Worm (Caenorhabditis elegans): ENCODE measurements around the gene F10B5.2.

F10B5.2 gene

DNA sequence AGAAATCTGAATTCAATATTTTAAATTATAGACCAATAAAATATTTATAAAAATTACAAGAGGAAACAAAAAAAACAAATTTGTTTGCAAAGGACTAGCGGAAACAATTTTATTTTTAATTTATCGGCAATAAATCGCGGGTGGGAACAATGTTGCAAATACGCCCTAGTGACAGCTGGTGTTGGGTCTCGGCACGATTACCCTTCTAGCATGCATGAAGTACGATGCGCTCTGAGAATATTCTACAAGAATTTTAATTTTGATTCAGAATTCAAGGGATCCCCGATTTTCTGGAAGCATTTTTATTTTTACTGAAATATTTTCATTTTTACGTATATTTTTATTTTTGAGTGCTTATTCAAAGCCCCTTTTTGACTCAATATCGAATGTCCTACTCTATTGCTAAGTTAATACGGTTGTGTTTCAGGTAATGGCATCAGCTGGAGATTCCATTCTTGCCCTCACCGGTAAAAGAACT lies 40.5 kb downstream of the F10B5.2 start, which contains the start of the genes mig-5 and cct-1 (continued):
- TF ChIP-seq F57A8.1 (GFP tag; optimal IDR thresholded peaks at IDR 0.05), result no peak
- TF ChIP-seq ztf-28 (GFP tag; IDR thresholded peaks at IDR 0.05), result 0 out of 2 replicates have a peak, but pooled peaks have one; percentile 18
- TF ChIP-seq dpl-1 (GFP tag; optimal IDR thresholded peaks at IDR 0.05), result peak; percentile 53
- TF ChIP-seq tbx-9 (tag; optimal IDR thresholded peaks at IDR 0.05; ENCODE audit: borderline replicate concordance), result no peak
- no peak for TF ChIP-seq nhr-120 (GFP tag; IDR thresholded peaks at IDR 0.05)
- TF ChIP-seq lir-1 (GFP tag; conservative IDR thresholded peaks at IDR 0.05), result peak; percentile 74
- TF ChIP-seq nhr-80 (tag; optimal IDR thresholded peaks at IDR 0.05), result peak; percentile 62
- TF ChIP-seq zim-3 (tag; optimal IDR thresholded peaks at IDR 0.05), result no peak
- peak; percentile 87 for TF ChIP-seq somi-1 (GFP tag; optimal IDR thresholded peaks at IDR 0.05)
- TF ChIP-seq snpc-4 (GFP tag; optimal IDR thresholded peaks at IDR 0.05), result peak; percentile 57
- peak; percentile 75 to 83 (median 76) for TF ChIP-seq snpc-4 (tag; optimal IDR thresholded peaks at IDR 0.05)
- peak; percentile 64; the same call in 1 of the 2 replicates for TF ChIP-seq D2030.7 (GFP tag; IDR thresholded peaks at IDR 0.05)
- no peak for TF ChIP-seq F55B11.4 (tag; optimal IDR thresholded peaks at IDR 0.05; ENCODE audit: borderline replicate concordance, insufficient read depth)
- TF ChIP-seq egl-44 (GFP tag; IDR thresholded peaks at IDR 0.05), result no peak
- peak; percentile 77 for TF ChIP-seq K12H6.12 (tag; optimal IDR thresholded peaks at IDR 0.05)
- TF ChIP-seq ama-1 (optimal IDR thresholded peaks at IDR 0.05), result no peak
- TF ChIP-seq ama-1 (GFP tag; optimal IDR thresholded peaks at IDR 0.05), result no peak
- TF ChIP-seq akir-1 (GFP tag; optimal IDR thresholded peaks at IDR 0.05), result no peak
- TF ChIP-seq xnd-1 (tag; optimal IDR thresholded peaks at IDR 0.05), result peak; percentile 16
- no peak for TF ChIP-seq nhr-90 (tag; optimal IDR thresholded peaks at IDR 0.05)
- peak; percentile 75 for TF ChIP-seq hmg-1.2 (GFP tag; IDR thresholded peaks at IDR 0.05)
- peak; percentile 60 for TF ChIP-seq F22D6.2 (tag; optimal IDR thresholded peaks at IDR 0.05)
- TF ChIP-seq madf-10 (tag; optimal IDR thresholded peaks at IDR 0.05), result peak; percentile 86
- peak; percentile 96 for TF ChIP-seq lin-40 (tag; optimal IDR thresholded peaks at IDR 0.05)
- TF ChIP-seq cebp-1 (GFP tag; IDR thresholded peaks at IDR 0.05), result peak; percentile 52; the same call in 1 of the 2 replicates
- no peak for TF ChIP-seq cebp-1 (tag; optimal IDR thresholded peaks at IDR 0.05)
- TF ChIP-seq ceh-100 (GFP tag; IDR thresholded peaks at IDR 0.05), result peak; percentile 82
- TF ChIP-seq F57C9.4 (tag; optimal IDR thresholded peaks at IDR 0.05), result no peak
- peak; percentile 30 for TF ChIP-seq die-1 (tag; optimal IDR thresholded peaks at IDR 0.05)
- TF ChIP-seq C17E4.6 (GFP tag; IDR thresholded peaks at IDR 0.05), result peak; percentile 81
- no peak for TF ChIP-seq Y53F4B.3 (GFP tag; IDR thresholded peaks at IDR 0.05)
- TF ChIP-seq hlh-26 (GFP tag; conservative IDR thresholded peaks at IDR 0.05), result no peak

DNA sequence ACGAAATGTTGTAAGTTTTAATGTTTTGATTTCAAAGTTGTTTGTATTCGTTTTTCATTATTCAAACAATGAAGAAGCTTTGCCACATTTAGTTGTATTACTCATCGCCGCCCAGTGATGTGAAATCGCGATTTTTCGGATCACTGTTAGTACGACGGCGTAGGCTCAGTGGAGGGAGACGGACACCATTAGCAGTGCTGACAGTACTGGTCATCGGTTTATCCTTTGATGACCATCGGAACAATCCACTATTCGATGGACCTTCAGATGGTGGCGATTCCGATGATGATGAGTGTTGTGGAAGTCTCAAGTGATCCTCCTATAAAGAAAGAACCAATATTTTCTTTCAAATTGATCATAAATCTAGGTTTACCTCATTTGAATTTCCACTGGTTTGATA lies 43.0 kb downstream of the F10B5.2 start:
- peak; percentile 21 for TF ChIP-seq mes-4 (tag; optimal IDR thresholded peaks at IDR 0.05)
- no peak for TF ChIP-seq cebp-1 (GFP tag; IDR thresholded peaks at IDR 0.05)
- no peak for TF ChIP-seq cebp-1 (tag; optimal IDR thresholded peaks at IDR 0.05)
- TF ChIP-seq ztf-6 (GFP tag; IDR thresholded peaks at IDR 0.05), result no peak
- TF ChIP-seq mxl-1 (tag; optimal IDR thresholded peaks at IDR 0.05), result no peak
- TF ChIP-seq nhr-90 (tag; optimal IDR thresholded peaks at IDR 0.05), result no peak
- no peak for TF ChIP-seq akir-1 (GFP tag; optimal IDR thresholded peaks at IDR 0.05)
- TF ChIP-seq lin-26 (GFP tag; IDR thresholded peaks at IDR 0.05), result 0 out of 2 replicates have a peak, but pooled peaks have one; percentile 29
- TF ChIP-seq dpff-1 (tag; optimal IDR thresholded peaks at IDR 0.05), result no peak
- TF ChIP-seq rpc-1 (optimal IDR thresholded peaks at IDR 0.05), result no peak
- no peak for TF ChIP-seq rpc-1 (tag; optimal IDR thresholded peaks at IDR 0.05)
- no peak for TF ChIP-seq rcor-1 (GFP tag; IDR thresholded peaks at IDR 0.05)
- no peak for TF ChIP-seq lir-1 (GFP tag; conservative IDR thresholded peaks at IDR 0.05)
- TF ChIP-seq fkh-3 (tag; optimal IDR thresholded peaks at IDR 0.05), result no peak
- TF ChIP-seq nfya-1 (tag; optimal IDR thresholded peaks at IDR 0.05; ENCODE audit: borderline replicate concordance, insufficient read depth), result no peak
- TF ChIP-seq die-1 (tag; optimal IDR thresholded peaks at IDR 0.05), result no peak
- TF ChIP-seq snpc-4 (GFP tag; optimal IDR thresholded peaks at IDR 0.05), result no peak
- TF ChIP-seq snpc-4 (tag; optimal IDR thresholded peaks at IDR 0.05), result peak in 1 of 4 experiments; percentile 1
- peak; percentile 78 for TF ChIP-seq Y53G8AR.9 (GFP tag; conservative IDR thresholded peaks at IDR 0.05)
- no peak for TF ChIP-seq chd-7 (tag; optimal IDR thresholded peaks at IDR 0.05)
- no peak for TF ChIP-seq sea-2 (GFP tag; IDR thresholded peaks at IDR 0.05)
- TF ChIP-seq zim-3 (tag; optimal IDR thresholded peaks at IDR 0.05), result no peak
- no peak for TF ChIP-seq repo-1 (tag; optimal IDR thresholded peaks at IDR 0.05)
- TF ChIP-seq K11D2.4 (GFP tag; IDR thresholded peaks at IDR 0.05), result no peak
- TF ChIP-seq ama-1 (optimal IDR thresholded peaks at IDR 0.05), result no peak
- TF ChIP-seq ama-1 (GFP tag; optimal IDR thresholded peaks at IDR 0.05), result peak in 1 of 2 experiments; percentile 33
- no peak for TF ChIP-seq K12H6.12 (tag; optimal IDR thresholded peaks at IDR 0.05)
- no peak for TF ChIP-seq B0035.1 (tag; optimal IDR thresholded peaks at IDR 0.05)
- no peak for TF ChIP-seq B0261.1 (tag; optimal IDR thresholded peaks at IDR 0.05)
